Worm (Caenorhabditis elegans): Measurements from ENCODE around the gene cya-2.
"Not testable (repeated sequence)": the region's sequence is repeated elsewhere in the genome, so short reads cannot be mapped to it uniquely, and the experiment has no call there.

ce11 chrII:1998561-1998960, 24.9 kb downstream of the cya-2 start, which contains the start of gene math-19:
- not testable (repeated sequence) for TF ChIP-seq flt-1 (GFP tag; IDR thresholded peaks at IDR 0.05); ref-1 (GFP tag; conservative IDR thresholded peaks at IDR 0.05); klf-2 (GFP tag; conservative IDR thresholded peaks at IDR 0.05); cog-1 (tag; optimal IDR thresholded peaks at IDR 0.05); tab-1 (GFP tag; IDR thresholded peaks at IDR 0.05); ztf-29 (GFP tag; IDR thresholded peaks at IDR 0.05); ztf-23 (GFP tag; IDR thresholded peaks at IDR 0.05); T22C8.4 (GFP tag; IDR thresholded peaks at IDR 0.05)

Data from whole organism, midembryonic.